Worm (Caenorhabditis elegans): Measurements from ENCODE around the gene mesp-1.
A peak's percentile ranks its signal among the peaks of the same experiment; 100 is the strongest.

Gene mesp-1

DNA sequence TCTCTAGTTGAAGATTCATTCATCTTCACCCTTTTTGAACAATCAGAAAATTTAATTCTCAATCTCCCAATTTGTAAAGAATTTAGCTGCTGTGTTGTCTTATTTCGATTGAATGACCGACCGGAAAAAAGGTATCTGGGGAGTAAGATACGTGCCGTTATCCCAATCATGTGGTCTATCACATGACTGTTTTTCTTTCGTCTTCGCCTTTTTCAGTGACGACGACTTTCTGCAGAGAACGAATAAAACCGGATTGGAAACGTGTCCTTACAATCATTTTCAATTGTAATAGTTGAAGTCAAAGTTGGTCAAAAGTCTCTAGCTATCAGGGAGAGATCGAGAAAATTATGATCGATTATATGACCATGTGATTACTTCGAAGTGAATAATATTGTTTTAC, 29.9 kb downstream of the mesp-1 start:
- no peak for TF ChIP-seq M03D4.4 (tag; optimal IDR thresholded peaks at IDR 0.05)
- TF ChIP-seq sptf-1 (tag; optimal IDR thresholded peaks at IDR 0.05): no peak
- no peak for TF ChIP-seq flh-1 (GFP tag; optimal IDR thresholded peaks at IDR 0.05)
- TF ChIP-seq unc-62 (GFP tag; optimal IDR thresholded peaks at IDR 0.05): no peak
- no peak for TF ChIP-seq ceh-43 (GFP tag; optimal IDR thresholded peaks at IDR 0.05)
- no peak for TF ChIP-seq pha-4 (tag; optimal IDR thresholded peaks at IDR 0.05)
- no peak for TF ChIP-seq elt-1 (tag; optimal IDR thresholded peaks at IDR 0.05; ENCODE audit: borderline replicate concordance, insufficient read depth)
- no peak for TF ChIP-seq nhr-76 (tag; optimal IDR thresholded peaks at IDR 0.05)
- TF ChIP-seq tbx-8 (GFP tag; optimal IDR thresholded peaks at IDR 0.05): no peak
- no peak for TF ChIP-seq bed-3 (GFP tag; optimal IDR thresholded peaks at IDR 0.05)
- TF ChIP-seq drap-1 (GFP tag; optimal IDR thresholded peaks at IDR 0.05): no peak
- TF ChIP-seq snpc-4 (tag; optimal IDR thresholded peaks at IDR 0.05): no peak
- no peak for TF ChIP-seq mab-5 (tag; optimal IDR thresholded peaks at IDR 0.05)
- no peak for TF ChIP-seq cnd-1 (tag; optimal IDR thresholded peaks at IDR 0.05)
- no peak for TF ChIP-seq ceh-39 (tag; optimal IDR thresholded peaks at IDR 0.05)
- TF ChIP-seq ham-2 (GFP tag; optimal IDR thresholded peaks at IDR 0.05): no peak

ce11 chrIV:8530042-8531027, 31.2 kb downstream of the mesp-1 start:
- TF ChIP-seq elt-3 (tag; optimal IDR thresholded peaks at IDR 0.05) (peak; percentile 84), drap-1 (GFP tag; optimal IDR thresholded peaks at IDR 0.05) (no peak), blmp-1 (tag; optimal IDR thresholded peaks at IDR 0.05) (peak; percentile 61), mls-2 (tag; optimal IDR thresholded peaks at IDR 0.05) (no peak)

- TF ChIP-seq nhr-237 (tag; optimal IDR thresholded peaks at IDR 0.05) (no peak), lsy-2 (tag; optimal IDR thresholded peaks at IDR 0.05) (no peak), cnd-1 (tag; optimal IDR thresholded peaks at IDR 0.05) (no peak), M03D4.4 (tag; optimal IDR thresholded peaks at IDR 0.05) (no peak), drap-1 (GFP tag; optimal IDR thresholded peaks at IDR 0.05) (no peak), sptf-1 (tag; optimal IDR thresholded peaks at IDR 0.05) (no peak), ceh-39 (tag; optimal IDR thresholded peaks at IDR 0.05) (no peak), nhr-76 (tag; optimal IDR thresholded peaks at IDR 0.05) (no peak), elt-3 (tag; optimal IDR thresholded peaks at IDR 0.05) (no peak), zip-8 (tag; optimal IDR thresholded peaks at IDR 0.05) (no peak), hlh-1 (tag; optimal IDR thresholded peaks at IDR 0.05) (no peak), mls-2 (tag; optimal IDR thresholded peaks at IDR 0.05) (no peak), elt-1 (tag; optimal IDR thresholded peaks at IDR 0.05; ENCODE audit: borderline replicate concordance, insufficient read depth) (no peak), nhr-2 (tag; optimal IDR thresholded peaks at IDR 0.05) (no peak), nhr-12 (tag; optimal IDR thresholded peaks at IDR 0.05) (no peak)
Measured at ce11 chrIV:8532024-8532423, 32.9 kb downstream of the mesp-1 start.

DNA sequence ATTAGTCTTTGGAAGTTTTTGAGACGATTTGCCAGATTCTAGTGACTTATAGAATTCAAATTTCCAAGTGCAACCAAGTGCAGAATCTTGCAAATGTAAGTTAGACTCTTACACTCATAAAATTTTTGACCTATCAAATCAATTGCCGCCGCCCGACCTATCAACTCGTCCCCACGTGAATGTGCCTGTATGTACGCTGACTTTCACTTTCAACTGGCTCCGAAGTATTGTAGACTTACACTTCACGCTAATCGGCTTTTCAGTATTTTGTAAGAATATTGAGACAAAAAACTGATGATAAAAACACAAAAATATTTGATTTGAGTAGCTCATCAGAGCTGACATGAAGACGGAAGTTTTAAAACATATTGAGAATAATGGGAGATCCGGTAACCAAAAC, 33.7 kb downstream of the mesp-1 start:
- TF ChIP-seq mab-5 (tag; optimal IDR thresholded peaks at IDR 0.05) (no peak), pha-4 (tag; optimal IDR thresholded peaks at IDR 0.05) (no peak), nhr-2 (tag; optimal IDR thresholded peaks at IDR 0.05) (no peak), unc-62 (GFP tag; optimal IDR thresholded peaks at IDR 0.05) (no peak), lin-32 (GFP tag; optimal IDR thresholded peaks at IDR 0.05) (no peak), blmp-1 (tag; optimal IDR thresholded peaks at IDR 0.05) (no peak), sem-2 (GFP tag; optimal IDR thresholded peaks at IDR 0.05) (no peak), ceh-83 (GFP tag; optimal IDR thresholded peaks at IDR 0.05) (no peak), ztf-11 (tag; optimal IDR thresholded peaks at IDR 0.05) (no peak), M03D4.4 (tag; optimal IDR thresholded peaks at IDR 0.05) (no peak), nhr-28 (tag; optimal IDR thresholded peaks at IDR 0.05) (no peak), ces-1 (GFP tag; optimal IDR thresholded peaks at IDR 0.05) (no peak), drap-1 (GFP tag; optimal IDR thresholded peaks at IDR 0.05) (no peak), ceh-39 (tag; optimal IDR thresholded peaks at IDR 0.05) (no peak), elt-1 (tag; optimal IDR thresholded peaks at IDR 0.05; ENCODE audit: borderline replicate concordance, insufficient read depth) (no peak), mls-2 (tag; optimal IDR thresholded peaks at IDR 0.05) (no peak), zip-8 (tag; optimal IDR thresholded peaks at IDR 0.05) (no peak)
